Worm (Caenorhabditis elegans): ENCODE measurements around the gene K05F1.8.
"Not testable (repeated sequence)": the region's sequence is repeated elsewhere in the genome, so short reads cannot be mapped to it uniquely, and the experiment has no call there.

- TF ChIP-seq him-1, dao-5, W03F9.2 (tag; optimal IDR thresholded peaks at IDR 0.05): not testable (repeated sequence)
Measured at ce11 chrII:5815382-5815781, 15.9 kb upstream of the K05F1.8 start, which contains the start of gene wago-5.
